Worm (Caenorhabditis elegans) whole organism, L3 larva: Measurements from ENCODE around the gene cutl-15.

Experiments used
- ZK546.5 ChIP-seq: sonication (generic microtip); optimal IDR thresholded peaks from 2 replicates; lab custom pipeline; 2017; ENCODE audit warnings: missing biosample characterization, missing genetic modification characterization
- aly-2 ChIP-seq: fragments of 150-350 bp; optimal IDR thresholded peaks from 2 replicates; lab custom pipeline; 2014; ENCODE audit warnings: missing biosample characterization, missing genetic modification characterization
- ama-1 ChIP-seq: fragments of 150-350 bp; optimal IDR thresholded peaks from 2 replicates; lab custom pipeline; 2018
- ceh-16 ChIP-seq: sonication (generic microtip); optimal IDR thresholded peaks from 2 replicates; lab custom pipeline; 2017; ENCODE audit warnings: missing biosample characterization, missing genetic modification characterization
- ceh-28 ChIP-seq: fragments of 150-350 bp; optimal IDR thresholded peaks from 2 replicates; lab custom pipeline; 2014; ENCODE audit warnings: missing biosample characterization, missing genetic modification reagents, missing genetic modification characterization
- ceh-82 ChIP-seq: fragments of 150-350 bp; optimal IDR thresholded peaks from 2 replicates; lab custom pipeline; 2014; ENCODE audit warnings: missing biosample characterization, missing genetic modification characterization
- ceh-9 ChIP-seq: sonication (generic microtip); optimal IDR thresholded peaks from 2 replicates; lab custom pipeline; 2018; ENCODE audit warnings: missing biosample characterization, missing genetic modification characterization
- egl-27 ChIP-seq: sonication (generic microtip); optimal IDR thresholded peaks from 4 replicates; lab custom pipeline; 2017; ENCODE audit warnings: missing biosample characterization, missing genetic modification reagents, missing genetic modification characterization
- egl-5 ChIP-seq: fragments of 150-350 bp; optimal IDR thresholded peaks from 2 replicates; lab custom pipeline; 2017; ENCODE audit warnings: missing biosample characterization, missing genetic modification reagents, missing genetic modification characterization, inconsistent platforms
- elt-1 ChIP-seq: fragments of 150-350 bp; optimal IDR thresholded peaks from 2 replicates; lab custom pipeline; 2014; ENCODE audit warnings: missing biosample characterization, missing genetic modification characterization
- elt-2 ChIP-seq: sonication (generic microtip); optimal IDR thresholded peaks from 2 replicates; lab custom pipeline; 2016; ENCODE audit warnings: missing genetic modification reagents, mild to moderate bottlenecking, missing genetic modification characterization, missing compliant biosample characterization
- elt-3 ChIP-seq, 3 experiments: fragments of 150-350 bp in 1 of 3; sonication (generic microtip) in 2 of 3; optimal IDR thresholded peaks; 2 replicates in 2 of 3; 4 replicates in 1 of 3; lab custom pipeline; 2014 to 2017; ENCODE audit warnings: missing biosample characterization in 3 of 3, missing genetic modification characterization in 3 of 3
- hmg-11 ChIP-seq: sonication (generic microtip); optimal IDR thresholded peaks from 2 replicates; lab custom pipeline; 2016; ENCODE audit warnings: missing genetic modification characterization, missing compliant biosample characterization
- jun-1 ChIP-seq: fragments of 150-350 bp; optimal IDR thresholded peaks from 2 replicates; lab custom pipeline; 2014; ENCODE audit warnings: missing biosample characterization, missing genetic modification reagents, missing genetic modification characterization
- lin-15B ChIP-seq: fragments of 150-350 bp; optimal IDR thresholded peaks from 2 replicates; lab custom pipeline; 2014; ENCODE audit warnings: missing biosample characterization, missing genetic modification characterization
- lin-39 ChIP-seq: fragments of 150-350 bp; optimal IDR thresholded peaks from 2 replicates; lab custom pipeline; 2018; ENCODE audit warnings: missing biosample characterization, missing genetic modification reagents, missing genetic modification characterization
- lsy-12 ChIP-seq: sonication (generic microtip); optimal IDR thresholded peaks from 2 replicates; lab custom pipeline; 2016; ENCODE audit warnings: mild to moderate bottlenecking, missing genetic modification characterization, missing compliant biosample characterization
- mdl-1 ChIP-seq: fragments of 150-350 bp; optimal IDR thresholded peaks from 2 replicates; lab custom pipeline; 2014; ENCODE audit warnings: missing biosample characterization, missing genetic modification characterization
- mml-1 ChIP-seq: fragments of 150-350 bp; sonication (generic microtip); optimal IDR thresholded peaks from 3 replicates; lab custom pipeline; 2014; ENCODE audit warnings: missing biosample characterization, missing genetic modification characterization
- nfya-1 ChIP-seq: sonication (generic microtip); optimal IDR thresholded peaks from 2 replicates; lab custom pipeline; 2017; ENCODE audit warnings: missing genetic modification characterization, mild to moderate bottlenecking, missing compliant biosample characterization, antibody characterized with exemption, moderate library complexity; ENCODE audit not compliant: insufficient read depth
- nhr-11 ChIP-seq: fragments of 150-350 bp; optimal IDR thresholded peaks from 2 replicates; lab custom pipeline; 2014; ENCODE audit warnings: missing biosample characterization, missing genetic modification characterization
- nhr-23 ChIP-seq: fragments of 150-350 bp; optimal IDR thresholded peaks from 2 replicates; lab custom pipeline; 2014; ENCODE audit warnings: missing biosample characterization, missing genetic modification reagents, missing genetic modification characterization
- nhr-237 ChIP-seq: fragments of 150-350 bp; optimal IDR thresholded peaks from 2 replicates; lab custom pipeline; 2014; ENCODE audit warnings: missing biosample characterization, missing genetic modification characterization
- nhr-25 ChIP-seq: sonication (generic microtip); optimal IDR thresholded peaks from 2 replicates; lab custom pipeline; 2017; ENCODE audit warnings: missing biosample characterization, missing genetic modification characterization
- nhr-43 ChIP-seq: sonication (generic microtip); optimal IDR thresholded peaks from 2 replicates; lab custom pipeline; 2016; ENCODE audit warnings: mild to moderate bottlenecking, missing genetic modification characterization, missing compliant biosample characterization; ENCODE audit not compliant: poor library complexity, severe bottlenecking
- nhr-67 ChIP-seq: fragments of 150-350 bp; optimal IDR thresholded peaks from 2 replicates; lab custom pipeline; 2014; ENCODE audit warnings: missing biosample characterization, missing genetic modification characterization
- nhr-76 ChIP-seq: fragments of 150-350 bp; sonication (generic microtip); optimal IDR thresholded peaks from 5 replicates; lab custom pipeline; 2014; ENCODE audit warnings: missing biosample characterization, missing genetic modification characterization
- nhr-77 ChIP-seq: fragments of 150-350 bp; optimal IDR thresholded peaks from 2 replicates; lab custom pipeline; 2014; ENCODE audit warnings: missing biosample characterization, missing genetic modification characterization
- pha-4 ChIP-seq: fragments of 150-350 bp; optimal IDR thresholded peaks from 2 replicates; lab custom pipeline; 2014; ENCODE audit warnings: missing biosample characterization, missing genetic modification reagents, missing genetic modification characterization
- pqm-1 ChIP-seq: fragments of 150-350 bp; optimal IDR thresholded peaks from 2 replicates; lab custom pipeline; 2017; ENCODE audit warnings: missing biosample characterization, missing genetic modification characterization, inconsistent platforms
- sea-2 ChIP-seq: fragments of 150-350 bp; sonication (generic microtip); optimal IDR thresholded peaks from 4 replicates; lab custom pipeline; 2014; ENCODE audit warnings: missing biosample characterization, missing genetic modification reagents, missing genetic modification characterization
- skn-1 ChIP-seq: fragments of 150-350 bp; optimal IDR thresholded peaks from 2 replicates; lab custom pipeline; 2014; ENCODE audit warnings: missing biosample characterization, missing genetic modification characterization
- unc-62 ChIP-seq: fragments of 150-350 bp; sonication (generic microtip); optimal IDR thresholded peaks from 4 replicates; lab custom pipeline; 2014; ENCODE audit warnings: missing biosample characterization, missing genetic modification reagents, missing genetic modification characterization
- zag-1 ChIP-seq: fragments of 150-350 bp; optimal IDR thresholded peaks from 2 replicates; lab custom pipeline; 2014; ENCODE audit warnings: missing biosample characterization, missing genetic modification characterization
- ztf-11 ChIP-seq: fragments of 150-350 bp; optimal IDR thresholded peaks from 2 replicates; lab custom pipeline; 2014; ENCODE audit warnings: missing biosample characterization, missing genetic modification characterization
- ztf-4 ChIP-seq: fragments of 150-350 bp; optimal IDR thresholded peaks from 2 replicates; lab custom pipeline; 2014; ENCODE audit warnings: missing biosample characterization, missing genetic modification characterization

Gene cutl-15

DNA sequence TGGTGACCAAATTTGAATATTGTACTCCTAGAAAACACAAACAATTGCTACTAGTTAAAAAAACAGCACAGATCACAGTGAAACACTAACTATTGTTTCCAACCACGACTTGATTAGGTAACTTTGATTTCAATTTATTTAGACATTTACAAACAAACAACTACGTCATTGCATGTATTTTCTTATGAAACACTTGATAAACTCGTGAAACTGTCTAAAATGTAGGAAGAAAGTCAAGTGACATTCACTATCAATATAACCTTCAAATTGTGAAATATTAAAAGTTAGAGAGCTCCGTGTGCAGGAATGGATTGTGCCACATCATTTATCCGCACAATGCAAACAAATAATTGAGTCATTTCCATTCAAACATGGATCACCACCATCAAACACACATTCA lies 42.8 kb upstream of the cutl-15 start:
- TF ChIP-seq elt-2 (tag; lab: Kevin White, UChicago) (peak; percentile 43), nhr-67 (tag; lab: Kevin White, UChicago) (no peak), zag-1 (tag; lab: Kevin White, UChicago) (no peak), lin-39 (no peak), ztf-11 (tag; lab: Kevin White, UChicago) (no peak), nhr-43 (no peak), pqm-1 (tag; lab: Kevin White, UChicago) (peak; percentile 38), ceh-82 (no peak), jun-1 (tag; lab: Kevin White, UChicago) (peak; percentile 28), elt-1 (no peak), pha-4 (tag; lab: Kevin White, UChicago) (peak; percentile 65), nhr-25 (tag; lab: Kevin White, UChicago) (no peak)

- TF ChIP-seq nhr-23 (tag; lab: Kevin White, UChicago) (no peak), pha-4 (tag; lab: Kevin White, UChicago) (peak; percentile 20), aly-2 (tag; lab: Kevin White, UChicago) (no peak), elt-2 (tag; lab: Kevin White, UChicago) (peak; percentile 12), pqm-1 (tag; lab: Kevin White, UChicago) (peak; percentile 21)
These were observed 42.0 kb upstream of the cutl-15 start, which contains the start of gene C18E9.9 for ce11 chrII:8989444-8989843. C18E9.9 (minus strand) TSS chrII:8989544.

- TF ChIP-seq elt-2 (tag; lab: Kevin White, UChicago): peak; percentile 36
- TF ChIP-seq ceh-28 (tag; lab: Kevin White, UChicago): no peak
- TF ChIP-seq, all 47 proteins: peak for 1
These were observed 40.5 kb upstream of the cutl-15 start, which contains the start of gene C18E9.8 for ce11 chrII:8987962-8988361. C18E9.8 (minus strand) TSS chrII:8988062.

DNA sequence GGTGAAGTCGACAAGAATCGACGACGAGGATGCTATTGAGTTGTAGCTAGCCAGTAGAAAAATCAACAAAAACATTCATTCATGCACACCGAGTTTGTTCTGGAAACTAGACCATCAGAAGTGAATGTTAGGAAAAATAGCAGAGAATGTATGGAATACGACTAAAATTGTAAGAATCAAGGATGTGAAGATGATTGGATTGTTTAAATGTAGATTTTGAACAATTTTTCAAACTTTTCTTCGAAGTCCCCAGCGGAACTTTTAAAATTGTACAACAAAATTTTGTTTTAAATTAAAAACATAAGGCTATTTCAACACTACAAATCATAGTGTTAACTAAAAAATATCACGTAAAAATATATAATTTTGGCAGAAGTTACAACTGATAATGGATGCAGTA lies 35.2 kb upstream of the cutl-15 start, which contains the start of gene C18E9.7:
Gene C18E9.7, minus strand, starts transcription at position 101 of the 400 bp plus-strand sequence.
- no peak for TF ChIP-seq nhr-237 (tag; lab: Kevin White, UChicago)
- no peak for TF ChIP-seq mdl-1 (tag; lab: Kevin White, UChicago)
- no peak for TF ChIP-seq elt-2 (tag; lab: Kevin White, UChicago)
- no peak for TF ChIP-seq egl-5 (tag; lab: Kevin White, UChicago)
- TF ChIP-seq unc-62 (GFP tag; lab: Kevin White, UChicago): no peak
- no peak for TF ChIP-seq nhr-11 (tag; lab: Kevin White, UChicago)
- no peak for TF ChIP-seq lin-39
- TF ChIP-seq lin-15B (tag; lab: Kevin White, UChicago): no peak
- TF ChIP-seq ceh-9 (tag; lab: Kevin White, UChicago): no peak
- TF ChIP-seq ceh-82: no peak
- TF ChIP-seq nhr-77 (tag; lab: Kevin White, UChicago): no peak
- TF ChIP-seq, all 47 proteins: peak for 0

DNA sequence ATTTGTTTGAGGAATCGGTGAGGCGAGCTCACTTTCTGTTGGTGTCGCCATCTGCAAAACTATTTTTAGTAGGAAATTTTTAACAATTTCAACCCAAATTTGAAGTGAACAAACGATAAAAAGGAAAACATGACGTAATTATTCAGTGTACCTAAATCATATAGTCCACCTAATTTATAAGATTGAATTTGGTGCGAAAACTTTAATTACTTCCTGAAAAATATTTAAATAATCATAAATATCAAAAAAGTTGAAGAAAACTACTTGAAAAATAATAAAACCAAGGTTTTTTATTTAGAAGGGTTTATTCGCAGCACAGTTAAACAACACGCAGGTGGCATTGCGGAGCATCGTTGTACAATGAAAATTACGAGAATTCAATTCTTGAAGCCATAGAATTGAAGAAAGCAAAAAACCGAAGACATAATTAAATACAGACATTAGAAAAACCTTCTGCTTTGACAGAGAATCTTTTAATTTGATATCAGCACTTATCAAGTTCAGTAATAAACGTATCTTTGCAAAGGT lies 26.1 kb upstream of the cutl-15 start, which contains the start of gene tomm-40:
Gene tomm-40, minus strand, starts transcription at position 51 of the 528 bp plus-strand sequence.
- TF ChIP-seq elt-3 (tag; optimal IDR thresholded peaks at IDR 0.05; lab: Kevin White, UChicago) (no peak), lin-15B (tag; lab: Kevin White, UChicago) (no peak), pha-4 (tag; lab: Kevin White, UChicago) (peak; percentile 4), hmg-11 (tag; lab: Kevin White, UChicago) (peak; percentile 27), nhr-43 (no peak)

ce11 chrII:8969251-8970183 lies 22.0 kb upstream of the cutl-15 start, which contains the start of the genes szy-20 and C18E9.5:
szy-20 (minus strand) TSS chrII:8969333.
C18E9.5 (plus strand) TSS chrII:8969980.
- TF ChIP-seq hmg-11 (tag; lab: Kevin White, UChicago): peak; percentile 69
- peak; percentile 71 for TF ChIP-seq nhr-23 (tag; lab: Kevin White, UChicago)
- no peak for TF ChIP-seq ZK546.5
- peak; percentile 76 for TF ChIP-seq elt-2 (tag; lab: Kevin White, UChicago)
- TF ChIP-seq pqm-1 (tag; lab: Kevin White, UChicago): peak; percentile 72
- peak; percentile 71 for TF ChIP-seq jun-1 (tag; lab: Kevin White, UChicago)
- no peak for TF ChIP-seq zag-1 (tag; lab: Kevin White, UChicago)
- TF ChIP-seq egl-27: no peak
- TF ChIP-seq ceh-28 (tag; lab: Kevin White, UChicago): peak; percentile 60
- TF ChIP-seq nhr-77 (tag; lab: Kevin White, UChicago): peak; percentile 33
- TF ChIP-seq lsy-12 (tag; lab: Kevin White, UChicago): peak; percentile 57
- no peak for TF ChIP-seq nhr-76 (tag; lab: Kevin White, UChicago)
- peak; percentile 49 for TF ChIP-seq ama-1 (lab: Kevin White, UChicago)
- TF ChIP-seq nhr-43: peak; percentile 65
- peak; percentile 81 for TF ChIP-seq lin-15B (tag; lab: Kevin White, UChicago)
- TF ChIP-seq ceh-82: peak; percentile 52
- TF ChIP-seq mml-1 (tag; lab: Kevin White, UChicago): no peak
- TF ChIP-seq lin-39: peak; percentile 70
- TF ChIP-seq egl-5 (tag; lab: Kevin White, UChicago): peak; percentile 20
- TF ChIP-seq nfya-1 (tag; lab: Kevin White, UChicago): peak; percentile 84
- TF ChIP-seq skn-1 (tag; lab: Kevin White, UChicago): peak; percentile 18
- no peak for TF ChIP-seq ceh-16
- TF ChIP-seq sea-2 (GFP tag; lab: Kevin White, UChicago): no peak
- no peak for TF ChIP-seq ztf-4
